Fruit fly (Drosophila melanogaster) whole organism, pupa: ENCODE data around the gene CG16952.

Source experiments
- CG12605 ChIP-seq: fragments of 200-800 bp; sonication (Bioruptor generic); IDR thresholded peaks from 2 replicates; pipeline ENCODE4 v1.3.6; 2022; ENCODE audit warnings: missing biosample characterization, missing genetic modification characterization
- CG13204 ChIP-seq: fragments of 200-800 bp; sonication (Bioruptor generic); optimal IDR thresholded peaks from 2 replicates; lab custom pipeline; 2018; ENCODE audit warnings: missing biosample characterization, mild to moderate bottlenecking, missing genetic modification characterization, moderate library complexity
- CG17806 ChIP-seq: fragments of 200-800 bp; sonication (Bioruptor generic); optimal IDR thresholded peaks from 2 replicates; lab custom pipeline; 2018; ENCODE audit warnings: missing biosample characterization, mild to moderate bottlenecking, missing genetic modification characterization, moderate library complexity
- CG32121 ChIP-seq: fragments of 200-800 bp; sonication (Bioruptor generic); IDR thresholded peaks from 2 replicates; pipeline ENCODE4 v1.3.6; 2022; ENCODE audit warnings: missing biosample characterization, missing genetic modification characterization
- CG34367 ChIP-seq: fragments of 200-800 bp; sonication (Bioruptor generic); optimal IDR thresholded peaks from 2 replicates; lab custom pipeline; 2018; ENCODE audit warnings: missing biosample characterization, mild to moderate bottlenecking, missing genetic modification characterization
- CG8301 ChIP-seq: fragments of 200-800 bp; sonication (Bioruptor generic); optimal IDR thresholded peaks from 2 replicates; lab custom pipeline; 2018; ENCODE audit warnings: missing biosample characterization, mild to moderate bottlenecking, missing genetic modification characterization
- CG9948 ChIP-seq: fragments of 200-800 bp; sonication (Bioruptor generic); optimal IDR thresholded peaks from 2 replicates; lab custom pipeline; 2018; ENCODE audit warnings: missing biosample characterization, mild to moderate bottlenecking, missing genetic modification characterization, moderate library complexity
- D1 ChIP-seq: fragments of 200-800 bp; sonication (Bioruptor generic); optimal IDR thresholded peaks from 2 replicates; lab custom pipeline; 2018; ENCODE audit warnings: missing biosample characterization, mild to moderate bottlenecking, missing genetic modification characterization, moderate library complexity
- EcR ChIP-seq: fragments of 200-800 bp; sonication (Bioruptor generic); optimal IDR thresholded peaks from 3 replicates; lab custom pipeline; 2019; ENCODE audit warnings: missing biosample characterization, missing genetic modification characterization, mild to moderate bottlenecking, moderate library complexity, missing genetic modification reagents
- Pif1B ChIP-seq: fragments of 200-800 bp; sonication (Bioruptor generic); optimal IDR thresholded peaks from 3 replicates; lab custom pipeline; 2016; ENCODE audit warnings: missing biosample characterization, missing genetic modification characterization
- Snoo ChIP-seq: fragments of 200-800 bp; sonication (Bioruptor generic); optimal IDR thresholded peaks from 3 replicates; lab custom pipeline; 2017; ENCODE audit warnings: missing biosample characterization, mild to moderate bottlenecking, missing genetic modification characterization, inconsistent platforms
- fd96Ca ChIP-seq: fragments of 200-800 bp; sonication (Bioruptor generic); IDR thresholded peaks from 3 replicates; pipeline ENCODE4 v1.3.6; 2022; ENCODE audit warnings: missing biosample characterization, missing genetic modification characterization
- rn ChIP-seq: fragments of 200-800 bp; sonication (Bioruptor generic); IDR thresholded peaks from 2 replicates; pipeline ENCODE4 v1.3.6; 2022; ENCODE audit warnings: missing biosample characterization, missing genetic modification characterization

DNA sequence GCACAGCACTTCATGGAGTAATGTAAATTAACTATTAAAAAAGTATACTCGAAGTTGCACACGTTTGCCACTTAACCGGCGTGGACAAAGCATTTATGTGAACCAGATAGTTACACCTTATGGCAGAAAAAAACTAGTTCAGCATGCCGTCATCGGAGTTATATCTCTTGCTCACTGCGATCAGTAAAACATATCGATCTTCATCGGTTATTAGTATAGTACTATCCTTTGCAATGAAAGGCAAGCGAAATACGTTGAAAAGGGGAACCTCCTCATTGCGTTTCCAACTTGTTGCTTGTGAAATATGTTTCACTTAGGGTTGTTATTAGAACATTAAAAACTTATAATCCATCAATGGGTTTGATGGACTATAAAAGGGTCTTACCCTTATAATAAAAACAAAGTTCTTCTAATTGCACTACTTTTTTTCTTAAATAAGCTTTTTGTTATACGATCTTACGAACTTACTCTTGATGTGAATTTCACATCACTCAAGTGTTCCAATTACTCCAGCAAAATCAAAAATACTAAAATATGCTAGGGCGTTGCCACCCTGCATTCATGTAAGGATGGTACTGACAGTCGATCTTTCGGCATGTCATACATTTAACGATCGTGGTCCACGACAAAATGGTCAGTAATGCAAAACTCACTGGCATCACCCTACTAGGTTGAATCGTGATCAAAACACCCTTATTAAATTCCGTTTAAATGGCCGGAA, 39.7 kb downstream of the CG16952 start, which contains the start of gene CycD:
- TF ChIP-seq CG32121 (GFP tag; lab: Robert Waterston, UW) (no peak; the same call in 1 of the 2 replicates), CG34367 (no peak), Snoo (tag; lab: Kevin White, UChicago) (no peak), D1 (tag; lab: Kevin White, UChicago) (no peak), CG13204 (GFP tag; lab: Kevin White, UChicago) (no peak), CG8301 (no peak), rn (GFP tag; lab: Robert Waterston, UW) (no peak), Pif1B (no peak), EcR (GFP tag; lab: Kevin White, UChicago) (no peak), fd96Ca (GFP tag; lab: Robert Waterston, UW) (no peak), CG9948 (no peak), CG17806 (tag; lab: Kevin White, UChicago) (no peak), CG12605 (GFP tag; lab: Robert Waterston, UW) (no peak)
